Fruit fly (Drosophila melanogaster): ENCODE data around the gene CG11379.

- TF ChIP-seq sv (GFP tag; optimal IDR thresholded peaks at IDR 0.05) (no peak), foxo (GFP tag; optimal IDR thresholded peaks at IDR 0.05) (peak in 1 of 2 experiments; percentile 16)
These were observed 49.1 kb downstream of the CG11379 start for dm6 chrX:1229098-1229497.

Data from whole organism, wandering third instar larva.